Fruit fly (Drosophila melanogaster) S2 (cell line): ENCODE measurements around the gene CG14853.

ENCODE experiments used
- CG8478 ChIP-seq: fragments of >200 bp; optimal IDR thresholded peaks from 2 replicates; lab custom pipeline; 2018
- CTCF ChIP-seq, 2 experiments: fragments of >200 bp; optimal IDR thresholded peaks; 2 replicates each; lab custom pipeline; 2018

The CG14853 gene

DNA sequence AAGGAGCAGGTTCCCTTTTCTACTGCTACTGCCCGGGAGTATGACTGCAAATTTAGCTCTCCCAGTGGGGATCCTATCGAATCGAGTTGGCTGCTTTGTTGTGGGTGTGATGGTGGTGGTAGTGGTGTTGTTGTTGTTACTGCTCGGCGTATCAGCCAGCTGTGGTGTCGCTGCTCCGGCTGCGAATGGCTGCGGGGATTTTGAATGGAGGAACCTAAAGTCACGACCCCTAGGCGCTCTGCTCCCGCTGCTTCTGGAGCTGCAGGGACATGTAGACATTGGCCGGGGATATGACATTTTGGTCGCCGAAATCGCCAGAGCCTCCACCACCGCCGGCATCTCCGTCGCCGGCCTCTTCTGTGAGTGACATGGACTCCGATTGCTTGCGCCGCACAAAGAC is 17.3 kb downstream of the CG14853 start:
- TF ChIP-seq CTCF (optimal IDR thresholded peaks at IDR 0.05; lab: Kevin White, UChicago) (no peak), CG8478 (lab: Kevin White, UChicago) (no peak)

DNA sequence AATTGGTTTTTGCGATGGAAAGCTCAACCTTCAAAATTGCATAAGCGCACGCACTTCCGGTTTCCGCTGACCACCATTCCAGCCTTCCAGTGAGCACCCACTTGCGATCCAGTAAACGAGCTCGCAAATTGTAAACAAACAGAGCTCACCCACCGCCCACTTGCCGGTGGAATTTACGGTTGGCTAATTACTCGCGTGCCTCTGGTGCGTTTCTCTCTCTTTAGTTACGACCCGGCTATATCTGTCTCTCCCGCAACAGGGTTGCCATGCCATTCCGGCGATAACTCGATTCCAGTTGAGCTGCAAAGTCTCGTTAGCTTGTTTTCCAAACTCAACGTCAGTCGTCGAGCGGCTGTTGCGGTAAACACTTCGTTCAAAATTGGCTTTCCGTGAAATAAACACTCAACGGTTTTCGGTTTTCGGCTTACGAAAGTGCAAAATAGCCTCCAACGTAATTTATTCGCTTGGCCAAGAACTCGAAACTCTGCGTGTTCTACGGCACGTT is 20.7 kb downstream of the CG14853 start, which contains the start of gene Cad88C:
Cad88C (plus strand) TSS at position 360 of the 505 bp plus-strand sequence.
- TF ChIP-seq CG8478 (lab: Kevin White, UChicago) (no peak), CTCF (optimal IDR thresholded peaks at IDR 0.05; lab: Kevin White, UChicago) (no peak)

DNA sequence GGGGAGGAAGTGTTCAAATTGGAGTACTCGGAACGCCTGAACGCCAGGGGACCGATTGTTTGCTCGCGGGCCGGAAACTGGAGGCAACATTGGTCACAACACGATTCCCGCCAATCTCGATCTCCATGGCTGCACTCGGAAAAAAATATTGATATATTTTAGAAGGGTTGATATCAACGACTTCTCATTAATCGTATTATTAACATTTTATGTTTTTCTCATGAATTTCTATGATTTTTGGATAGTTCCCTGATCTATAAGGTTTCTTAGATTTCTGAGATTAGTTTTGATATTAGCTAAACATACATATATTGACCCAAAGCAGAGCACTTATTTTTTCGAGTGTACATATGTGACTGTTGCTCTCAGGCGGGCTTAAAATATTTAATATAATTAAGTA is 22.5 kb downstream of the CG14853 start:
- TF ChIP-seq CTCF (optimal IDR thresholded peaks at IDR 0.05; lab: Kevin White, UChicago) (no peak), CG8478 (lab: Kevin White, UChicago) (no peak)

DNA sequence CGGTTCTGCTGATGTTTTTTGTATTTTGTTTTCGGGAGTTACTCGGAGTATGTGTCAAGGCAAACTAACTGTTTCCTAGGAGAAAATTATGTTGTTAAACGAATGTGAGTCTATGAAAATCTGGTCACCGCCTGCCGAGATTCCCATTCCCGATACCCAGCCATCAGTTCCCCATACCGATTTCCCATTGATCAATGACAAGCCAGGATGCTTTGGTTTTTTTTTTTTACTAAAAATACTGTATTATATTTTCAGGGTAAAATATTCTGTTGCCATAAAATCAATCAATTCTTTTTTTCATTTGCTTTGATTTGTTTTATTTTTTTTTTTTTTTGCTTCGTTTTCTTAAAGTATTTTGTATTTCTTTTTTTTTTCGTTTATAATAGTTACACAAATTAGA is 33.0 kb downstream of the CG14853 start, which contains the start of gene CG7886:
CG7886 (minus strand) TSS at position 101 of the 400 bp plus-strand sequence.
- no peak for TF ChIP-seq CTCF (optimal IDR thresholded peaks at IDR 0.05; lab: Kevin White, UChicago)
- TF ChIP-seq CG8478 (lab: Kevin White, UChicago): no peak

DNA sequence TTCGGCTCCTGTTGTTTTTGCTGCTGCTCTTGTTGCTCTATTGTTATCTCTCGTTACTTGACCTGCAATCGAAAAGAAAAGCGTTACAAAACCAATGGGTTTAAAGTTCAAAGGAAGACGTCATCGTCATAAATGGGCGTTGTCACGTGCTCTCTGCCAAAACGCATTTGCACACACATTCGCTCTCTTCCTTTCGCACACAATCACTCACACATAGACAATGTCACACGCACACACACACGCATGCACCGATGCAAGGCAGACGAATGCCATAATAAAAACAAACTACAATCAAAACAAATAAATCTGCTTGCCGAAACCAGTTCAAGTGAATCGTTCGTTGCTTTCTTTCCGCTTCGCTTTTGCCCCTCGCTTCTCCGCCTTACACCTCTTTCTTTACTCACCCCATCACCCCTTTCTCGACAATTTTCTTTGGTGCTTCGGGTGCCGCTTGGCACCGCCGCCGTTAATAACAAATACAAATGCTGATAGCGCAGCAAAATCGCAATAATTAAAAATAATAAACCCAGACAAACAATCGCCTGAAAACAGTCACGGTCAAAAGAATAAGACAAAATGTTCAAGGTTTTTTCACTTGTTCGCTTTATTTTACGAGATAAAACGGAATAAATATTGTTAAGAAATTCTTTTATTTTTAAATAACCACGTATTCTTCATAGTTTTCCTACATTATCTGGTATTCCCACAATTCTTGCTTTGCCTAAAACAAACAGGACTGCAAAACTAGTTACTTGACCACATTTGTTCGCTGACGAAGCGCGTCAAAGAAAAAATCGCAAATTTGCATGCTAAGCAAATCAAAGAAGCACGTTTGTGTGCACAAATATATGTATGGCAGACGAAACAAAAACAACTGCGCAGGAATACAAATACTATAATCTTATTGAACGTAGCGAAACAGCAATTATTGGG is 40.1 kb downstream of the CG14853 start:
- no peak for TF ChIP-seq CTCF (optimal IDR thresholded peaks at IDR 0.05; lab: Kevin White, UChicago)
- no peak for TF ChIP-seq CG8478 (lab: Kevin White, UChicago)

DNA sequence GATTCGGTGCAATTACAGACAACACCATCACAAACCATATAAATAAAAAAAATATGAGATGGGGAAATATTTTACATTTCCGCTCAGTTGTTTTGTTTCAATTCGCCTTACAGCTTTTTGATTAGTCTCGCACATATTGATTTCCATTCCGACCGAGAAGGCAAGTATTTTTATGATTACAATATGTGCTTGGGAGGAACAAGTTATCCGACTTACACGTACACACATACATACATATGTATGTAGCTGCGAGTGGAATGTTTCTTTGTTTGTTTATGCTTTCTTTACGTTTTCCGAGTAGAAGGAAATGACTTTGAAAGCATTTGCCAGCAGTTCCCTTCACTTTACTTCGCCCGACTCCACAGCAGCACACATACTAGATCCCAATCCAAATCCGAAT is 40.9 kb downstream of the CG14853 start:
- TF ChIP-seq CTCF (optimal IDR thresholded peaks at IDR 0.05; lab: Kevin White, UChicago): no peak

DNA sequence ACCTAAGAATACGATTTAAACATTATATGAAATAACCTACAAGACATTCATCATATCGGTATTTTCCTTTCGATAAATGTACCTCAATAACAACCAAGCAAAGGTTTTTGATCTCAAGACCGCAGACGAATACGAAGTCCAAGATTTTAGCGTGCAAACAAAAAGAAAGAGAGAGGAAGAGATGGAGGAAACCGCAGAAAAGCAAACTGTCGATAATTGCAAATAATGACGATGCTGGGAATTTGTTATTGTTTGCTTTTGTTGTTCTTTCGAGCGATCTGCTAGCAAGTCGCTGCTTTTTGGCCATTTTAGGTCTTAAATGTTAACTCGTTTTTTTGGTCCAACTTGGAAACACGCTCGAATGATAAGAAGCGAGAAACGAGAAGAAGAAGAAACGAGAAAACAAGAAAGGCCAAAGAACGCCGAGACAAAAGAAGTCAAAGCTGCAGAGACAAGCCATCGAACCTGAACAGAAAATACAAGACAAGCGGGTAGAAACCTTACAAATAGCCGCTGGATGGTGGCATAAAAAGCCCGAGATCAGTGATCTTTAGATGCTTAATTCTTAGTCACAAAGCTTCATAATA is 41.7 kb downstream of the CG14853 start:
- no peak for TF ChIP-seq CG8478 (lab: Kevin White, UChicago)
- no peak for TF ChIP-seq CTCF (optimal IDR thresholded peaks at IDR 0.05; lab: Kevin White, UChicago)

DNA sequence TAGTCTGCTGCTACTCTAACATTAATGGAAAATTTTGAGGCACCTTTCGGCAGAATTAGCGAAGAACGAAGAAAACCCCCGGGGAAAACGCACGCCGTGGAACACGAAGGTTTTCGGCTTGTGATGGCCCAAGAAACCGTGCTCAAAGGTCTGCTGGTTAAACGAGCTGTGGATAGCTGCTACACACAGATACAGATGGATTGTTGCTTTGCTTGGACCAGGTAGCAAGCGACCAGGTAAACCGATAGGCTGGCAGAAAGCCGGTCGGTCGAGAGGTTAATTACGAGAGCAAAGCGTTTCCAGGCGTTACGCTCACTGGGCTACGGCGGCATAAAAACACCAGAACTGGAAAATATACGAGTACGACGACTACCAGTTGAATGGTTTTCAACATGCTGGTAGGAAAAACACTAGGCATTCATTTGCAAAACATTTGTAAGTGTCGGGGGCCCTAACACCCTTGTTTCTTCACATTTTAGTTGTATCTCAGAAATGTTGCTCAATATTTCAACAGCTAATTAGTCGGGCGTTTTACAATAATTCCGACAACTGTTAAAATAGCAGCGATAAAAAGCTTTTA is 42.9 kb downstream of the CG14853 start:
- TF ChIP-seq CG8478 (lab: Kevin White, UChicago) (no peak), CTCF (optimal IDR thresholded peaks at IDR 0.05; lab: Kevin White, UChicago) (no peak)

DNA sequence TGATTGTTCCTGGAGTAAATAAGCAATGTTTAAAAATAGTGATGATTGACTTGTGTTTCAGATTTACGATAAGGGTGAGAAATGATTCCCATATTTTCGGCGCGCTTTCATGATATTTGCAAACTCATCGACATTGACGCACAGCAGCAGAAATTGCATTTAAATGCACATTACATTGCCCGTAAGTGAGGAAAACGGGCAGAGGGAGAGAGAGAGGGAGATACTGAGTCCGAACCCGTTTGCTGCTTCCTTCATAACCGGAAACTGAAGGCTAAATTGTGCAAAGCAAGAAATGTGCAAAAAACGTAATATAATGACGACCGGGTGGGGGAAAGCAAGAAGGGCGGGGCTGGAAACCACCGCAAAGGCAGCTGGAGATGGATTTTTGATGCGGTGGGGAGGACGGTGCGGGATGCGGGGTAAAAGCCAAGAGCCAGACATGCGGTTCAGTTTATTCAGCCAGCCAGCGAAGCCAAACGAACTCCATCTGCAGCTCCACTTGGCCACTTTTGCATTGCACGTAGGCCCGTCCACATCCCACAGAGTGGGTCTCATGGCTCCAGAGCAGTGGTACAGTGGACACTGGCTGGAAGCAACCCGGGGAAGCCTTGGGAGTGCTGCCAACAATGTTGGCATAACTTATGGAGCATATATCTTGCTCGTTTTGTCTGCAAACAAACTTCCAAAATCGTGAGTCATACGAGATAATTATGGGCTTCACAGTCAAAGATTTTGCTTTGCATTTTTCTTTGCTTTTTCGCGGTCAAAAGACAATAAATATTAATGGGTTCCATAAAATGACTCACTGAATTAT is 43.8 kb downstream of the CG14853 start:
- TF ChIP-seq CG8478 (lab: Kevin White, UChicago) (no peak), CTCF (optimal IDR thresholded peaks at IDR 0.05; lab: Kevin White, UChicago) (no peak)

DNA sequence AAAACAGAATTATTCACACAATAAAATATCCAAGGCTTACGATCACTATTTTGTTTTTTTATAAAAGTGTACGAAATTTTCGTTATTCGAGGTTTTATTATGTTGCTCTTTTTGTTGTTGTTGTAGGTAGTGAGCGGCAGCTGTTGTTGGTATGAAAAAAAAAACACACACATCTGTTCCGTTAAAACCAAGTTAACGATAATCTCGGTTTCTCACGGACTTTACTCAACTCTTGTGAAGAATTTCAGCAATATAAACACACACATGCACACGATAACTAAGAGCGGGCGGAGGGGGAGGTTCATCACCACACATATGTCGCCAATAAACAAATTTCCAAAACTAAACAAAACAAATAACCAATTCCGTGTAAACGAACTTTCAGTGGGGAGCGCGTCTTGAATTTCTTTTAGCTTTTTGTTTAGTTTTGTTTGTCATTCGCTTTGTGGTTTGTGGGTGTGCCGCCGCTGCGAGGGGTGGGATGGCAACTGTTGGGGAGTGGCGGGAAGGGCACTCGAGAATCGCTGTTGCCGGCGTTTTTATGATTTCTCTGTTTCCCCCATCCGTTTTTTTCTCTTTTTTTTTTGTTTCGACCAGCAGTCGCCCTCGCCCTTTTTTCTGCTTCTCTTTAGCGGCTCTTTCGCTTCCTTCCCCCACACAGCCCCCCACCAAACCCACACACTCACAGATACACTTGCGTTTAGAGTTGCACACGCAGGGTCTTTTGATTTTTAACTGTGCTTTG is 45.0 kb downstream of the CG14853 start:
- TF ChIP-seq CTCF (optimal IDR thresholded peaks at IDR 0.05; lab: Kevin White, UChicago) (no peak), CG8478 (lab: Kevin White, UChicago) (no peak)

DNA sequence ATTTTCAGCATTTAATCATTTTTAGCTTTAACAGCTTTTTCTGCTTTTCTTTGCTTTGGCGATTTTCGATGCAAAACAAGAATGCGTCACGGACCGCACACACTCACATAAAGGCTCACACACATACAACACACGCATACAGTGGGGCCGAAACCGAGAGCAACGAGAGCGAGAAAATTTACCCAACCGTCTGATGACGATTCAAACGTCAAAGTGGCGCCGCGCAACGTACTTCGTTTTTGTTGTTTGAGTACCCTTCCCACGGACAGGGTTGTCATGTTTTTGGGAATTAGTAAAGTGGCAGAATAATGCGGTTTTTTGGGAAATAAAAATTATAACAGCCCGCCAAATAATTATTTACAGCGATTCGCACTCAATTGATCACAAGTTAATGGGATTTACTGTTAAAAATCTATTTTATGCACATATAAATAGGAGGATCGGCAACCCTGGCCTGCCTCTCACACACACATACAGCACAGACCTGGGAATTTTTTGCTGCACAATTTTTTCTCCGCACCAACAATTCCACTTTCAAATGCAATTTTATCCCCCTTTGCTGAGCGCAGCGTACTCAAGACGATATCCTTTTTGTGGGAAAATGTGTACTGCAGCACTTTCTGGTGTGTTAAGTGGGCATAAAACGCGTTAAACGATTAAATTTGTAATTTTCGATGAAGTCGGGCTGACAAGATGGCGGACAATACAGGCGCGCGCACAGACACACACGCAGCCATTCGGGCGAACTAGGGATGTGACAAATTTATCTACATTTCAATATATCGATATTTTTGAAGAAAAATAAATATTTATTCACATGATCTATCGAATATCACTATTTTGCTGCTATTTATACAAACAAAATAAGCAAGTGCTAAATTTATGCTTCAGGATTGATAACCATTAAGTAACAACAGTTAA is 45.8 kb downstream of the CG14853 start:
- TF ChIP-seq CG8478 (lab: Kevin White, UChicago) (no peak), CTCF (optimal IDR thresholded peaks at IDR 0.05; lab: Kevin White, UChicago) (no peak)

DNA sequence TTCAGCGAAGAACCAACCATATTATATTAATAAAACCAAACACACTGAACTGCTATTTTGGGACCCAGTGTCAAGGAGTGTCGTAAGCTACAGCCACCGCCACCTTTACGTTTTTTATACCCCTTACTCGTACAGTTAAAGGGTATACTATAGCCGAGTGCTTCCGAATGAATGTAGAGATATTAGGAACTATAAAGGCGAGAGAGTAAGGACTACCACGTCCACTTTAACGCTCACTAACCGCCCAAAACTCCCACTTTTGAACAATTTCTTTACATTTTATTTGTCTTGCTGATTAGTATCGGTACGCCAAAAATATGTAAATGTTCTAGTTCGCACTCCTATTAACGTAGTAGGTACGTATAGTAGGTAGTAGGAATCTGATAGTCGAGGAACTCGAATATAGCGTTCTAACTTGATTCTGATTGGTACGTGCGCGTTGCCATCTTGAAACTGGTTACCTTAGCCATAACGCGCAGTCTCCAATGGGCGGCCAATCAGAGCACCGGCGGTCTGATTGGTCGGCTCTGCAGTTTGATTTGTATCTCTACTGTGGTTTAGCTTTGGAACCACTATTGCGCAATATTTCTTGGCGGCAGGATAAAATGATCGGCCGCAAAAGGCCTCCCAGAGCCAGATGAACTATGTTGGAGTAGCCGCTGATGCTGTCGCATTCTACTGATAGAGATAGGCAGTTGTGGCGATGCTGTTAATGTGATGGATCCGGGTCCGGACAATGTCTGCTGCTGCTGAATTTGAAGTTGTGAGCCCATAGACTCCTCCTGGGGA is 46.7 kb downstream of the CG14853 start:
- TF ChIP-seq CG8478 (lab: Kevin White, UChicago) (no peak), CTCF (optimal IDR thresholded peaks at IDR 0.05; lab: Kevin White, UChicago) (no peak)
